Worm (Caenorhabditis elegans): ENCODE measurements around the gene Y51H7C.8.

DNA sequence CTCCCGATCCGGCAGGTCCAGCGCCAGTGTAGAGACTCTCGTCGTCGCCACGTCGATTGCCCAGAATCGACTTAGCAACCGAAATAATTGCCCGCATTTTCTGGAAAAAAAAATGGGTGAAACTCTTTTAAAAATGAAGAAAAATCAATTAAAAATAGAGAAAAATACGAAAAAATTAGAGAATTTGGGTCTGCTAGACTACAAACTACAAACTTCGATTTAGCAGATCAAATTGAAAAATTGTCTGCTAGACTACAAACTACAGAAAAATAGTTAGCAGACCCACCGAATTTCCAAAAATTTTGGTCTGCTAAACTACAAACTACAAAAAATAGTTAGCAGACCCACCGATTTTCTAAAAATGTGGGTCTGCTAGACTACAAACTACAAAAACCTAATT is 26.7 kb upstream of the Y51H7C.8 start, which contains the start of gene rog-1:
- TF ChIP-seq ztf-11 (tag; optimal IDR thresholded peaks at IDR 0.05) (no peak), sma-3 (GFP tag; optimal IDR thresholded peaks at IDR 0.05) (no peak), peb-1 (tag; optimal IDR thresholded peaks at IDR 0.05) (no peak), ZK546.5 (tag; optimal IDR thresholded peaks at IDR 0.05) (no peak)
